Fruit fly (Drosophila melanogaster) whole organism, embryonic: ENCODE measurements around the gene CG7945.

ENCODE experiments used
- BEAF-32 ChIP-seq: fragments of 200-800 bp; sonication (Bioruptor generic); optimal IDR thresholded peaks from 3 replicates; lab custom pipeline; 2017; ENCODE audit warnings: missing biosample characterization, missing genetic modification characterization, mild to moderate bottlenecking, moderate library complexity, missing genetic modification reagents
- Bdp1 ChIP-seq: fragments of 200-800 bp; sonication (Bioruptor generic); optimal IDR thresholded peaks from 3 replicates; lab custom pipeline; 2016; ENCODE audit warnings: missing biosample characterization, missing genetic modification characterization
- Bteb2 ChIP-seq: fragments of 200-800 bp; sonication (Bioruptor generic); optimal IDR thresholded peaks from 2 replicates; lab custom pipeline; 2016; ENCODE audit warnings: missing biosample characterization, missing genetic modification characterization
- CG10209 ChIP-seq: fragments of 200-800 bp; sonication (Bioruptor generic); optimal IDR thresholded peaks from 3 replicates; lab custom pipeline; 2017; ENCODE audit warnings: missing biosample characterization, mild to moderate bottlenecking, missing genetic modification characterization, missing genetic modification reagents
- CG12155 ChIP-seq: fragments of 200-800 bp; sonication (Bioruptor generic); optimal IDR thresholded peaks from 3 replicates; lab custom pipeline; 2016; ENCODE audit warnings: missing biosample characterization, missing genetic modification characterization
- CG12659 ChIP-seq: fragments of 200-800 bp; sonication (Bioruptor generic); optimal IDR thresholded peaks from 3 replicates; lab custom pipeline; 2017; ENCODE audit warnings: mild to moderate bottlenecking, missing biosample characterization, missing genetic modification reagents, missing genetic modification characterization
- CG12744 ChIP-seq: fragments of 200-800 bp; sonication (Bioruptor generic); optimal IDR thresholded peaks from 2 replicates; lab custom pipeline; 2016; ENCODE audit warnings: missing biosample characterization, missing genetic modification characterization
- CG13287 ChIP-seq: fragments of 200-800 bp; sonication (Bioruptor generic); IDR thresholded peaks from 2 replicates; pipeline ENCODE4 v1.3.6; 2022; ENCODE audit warnings: missing biosample characterization, missing genetic modification characterization; ENCODE audit not compliant: partially characterized antibody
- CG14710 ChIP-seq: fragments of 200-800 bp; sonication (Bioruptor generic); optimal IDR thresholded peaks from 3 replicates; lab custom pipeline; 2019; ENCODE audit warnings: missing biosample characterization, mild to moderate bottlenecking, missing genetic modification characterization, moderate library complexity
- CG15011 ChIP-seq: fragments of 200-800 bp; sonication (Bioruptor generic); optimal IDR thresholded peaks from 3 replicates; lab custom pipeline; 2018; ENCODE audit warnings: missing biosample characterization, mild to moderate bottlenecking, missing genetic modification characterization
- CG1647 ChIP-seq: fragments of 200-800 bp; sonication (Bioruptor generic); optimal IDR thresholded peaks from 3 replicates; lab custom pipeline; 2016; ENCODE audit warnings: missing biosample characterization, missing genetic modification characterization
- CG2202 ChIP-seq: fragments of 200-800 bp; sonication (Bioruptor generic); optimal IDR thresholded peaks from 2 replicates; lab custom pipeline; 2018; ENCODE audit warnings: missing biosample characterization, mild to moderate bottlenecking, missing genetic modification characterization
- CG31441 ChIP-seq: fragments of 200-800 bp; sonication (Bioruptor generic); IDR thresholded peaks from 2 replicates; pipeline ENCODE4 v1.3.6; 2022; ENCODE audit warnings: missing biosample characterization, missing genetic modification characterization
- CG3163 ChIP-seq: fragments of 200-800 bp; sonication (Bioruptor generic); optimal IDR thresholded peaks from 3 replicates; lab custom pipeline; 2016; ENCODE audit warnings: missing biosample characterization, missing genetic modification characterization
- CG42726 ChIP-seq: fragments of 200-800 bp; sonication (Bioruptor generic); IDR thresholded peaks from 2 replicates; pipeline ENCODE4 v1.3.6; 2022; ENCODE audit warnings: missing biosample characterization, missing genetic modification characterization; ENCODE audit not compliant: partially characterized antibody
- CG4282 ChIP-seq: fragments of 200-800 bp; sonication (Bioruptor generic); optimal IDR thresholded peaks from 2 replicates; lab custom pipeline; 2016; ENCODE audit warnings: missing biosample characterization, missing genetic modification characterization
- CG4404 ChIP-seq: fragments of 200-800 bp; sonication (Bioruptor generic); IDR thresholded peaks from 2 replicates; pipeline ENCODE4 v1.3.6; 2022; ENCODE audit warnings: missing biosample characterization, missing genetic modification characterization
- CG4617 ChIP-seq: fragments of 200-800 bp; sonication (Bioruptor generic); optimal IDR thresholded peaks from 3 replicates; lab custom pipeline; 2016; ENCODE audit warnings: missing biosample characterization, missing genetic modification characterization, borderline replicate concordance
- CG4707 ChIP-seq: fragments of 200-800 bp; sonication (Bioruptor generic); optimal IDR thresholded peaks from 2 replicates; lab custom pipeline; 2018; ENCODE audit warnings: missing biosample characterization, mild to moderate bottlenecking, missing genetic modification characterization, moderate library complexity
- CG6654 ChIP-seq: fragments of 200-800 bp; sonication (Bioruptor generic); optimal IDR thresholded peaks from 2 replicates; lab custom pipeline; 2017; ENCODE audit warnings: missing biosample characterization, mild to moderate bottlenecking, missing genetic modification characterization
- CG7786 ChIP-seq: fragments of 200-800 bp; sonication (Bioruptor generic); optimal IDR thresholded peaks from 2 replicates; lab custom pipeline; 2016; ENCODE audit warnings: missing biosample characterization, missing genetic modification characterization
- CG9797 ChIP-seq: fragments of 200-800 bp; sonication (Bioruptor generic); optimal IDR thresholded peaks from 3 replicates; lab custom pipeline; 2018; ENCODE audit warnings: missing biosample characterization, mild to moderate bottlenecking, missing genetic modification characterization
- D19B ChIP-seq: fragments of 200-800 bp; sonication (Bioruptor generic); optimal IDR thresholded peaks from 2 replicates; lab custom pipeline; 2017; ENCODE audit warnings: missing biosample characterization, mild to moderate bottlenecking, missing genetic modification characterization
- Dll ChIP-seq: fragments of 200-800 bp; sonication (Bioruptor generic); IDR thresholded peaks from 4 replicates; pipeline ENCODE4 v1.3.6; 2022; ENCODE audit warnings: missing biosample characterization, missing genetic modification characterization; ENCODE audit not compliant: partially characterized antibody
- Doc2 ChIP-seq: fragments of 200-800 bp; sonication (Bioruptor generic); IDR thresholded peaks from 2 replicates; pipeline ENCODE4 v1.3.6; 2022; ENCODE audit warnings: missing biosample characterization, missing genetic modification characterization
- Dp ChIP-seq: fragments of 200-800 bp; sonication (Bioruptor generic); optimal IDR thresholded peaks from 2 replicates; lab custom pipeline; 2018; ENCODE audit warnings: missing biosample characterization, mild to moderate bottlenecking, missing genetic modification characterization, moderate library complexity
- E2f1 ChIP-seq: fragments of 200-800 bp; sonication (Bioruptor generic); IDR thresholded peaks from 2 replicates; pipeline ENCODE4 v1.3.6; 2022; ENCODE audit warnings: missing biosample characterization, missing genetic modification characterization
- E2f2 ChIP-seq: fragments of 200-800 bp; sonication (Bioruptor generic); IDR thresholded peaks from 2 replicates; pipeline ENCODE4 v1.3.6; 2022; ENCODE audit warnings: missing biosample characterization, missing genetic modification characterization
- ERR ChIP-seq: fragments of 200-800 bp; sonication (Bioruptor generic); optimal IDR thresholded peaks from 2 replicates; lab custom pipeline; 2016; ENCODE audit warnings: missing biosample characterization, missing genetic modification characterization
- Fer3 ChIP-seq: fragments of 200-800 bp; sonication (Bioruptor generic); optimal IDR thresholded peaks from 2 replicates; lab custom pipeline; 2018; ENCODE audit warnings: missing biosample characterization, mild to moderate bottlenecking, missing genetic modification characterization, moderate library complexity
- MBD-R2 ChIP-seq: fragments of 200-800 bp; sonication (Bioruptor generic); IDR thresholded peaks from 2 replicates; pipeline ENCODE4 v1.3.6; 2022; ENCODE audit warnings: missing biosample characterization, missing genetic modification characterization
- MESR4 ChIP-seq: fragments of 200-800 bp; sonication (Bioruptor generic); optimal IDR thresholded peaks from 2 replicates; lab custom pipeline; 2018; ENCODE audit warnings: missing biosample characterization, mild to moderate bottlenecking, missing genetic modification characterization, moderate library complexity
- MTF-1 ChIP-seq: fragments of 200-800 bp; sonication (Bioruptor generic); optimal IDR thresholded peaks from 2 replicates; lab custom pipeline; 2018; ENCODE audit warnings: missing biosample characterization, mild to moderate bottlenecking, missing genetic modification characterization, borderline replicate concordance
- Myb ChIP-seq: fragments of 200-800 bp; sonication (Bioruptor generic); optimal IDR thresholded peaks from 2 replicates; lab custom pipeline; 2016; ENCODE audit warnings: missing biosample characterization, missing genetic modification characterization
- Scr ChIP-seq: fragments of 200-800 bp; sonication (Bioruptor generic); IDR thresholded peaks from 2 replicates; pipeline ENCODE4 v1.3.6; 2022; ENCODE audit warnings: missing biosample characterization, missing genetic modification characterization; ENCODE audit not compliant: partially characterized antibody
- Ssrp ChIP-seq: fragments of 200-800 bp; sonication (Bioruptor generic); optimal IDR thresholded peaks from 2 replicates; lab custom pipeline; 2018; ENCODE audit warnings: missing biosample characterization, mild to moderate bottlenecking, missing genetic modification characterization, moderate library complexity
- Vsx1 ChIP-seq: fragments of 200-800 bp; sonication (Bioruptor generic); optimal IDR thresholded peaks from 2 replicates; lab custom pipeline; 2017; ENCODE audit warnings: missing biosample characterization, mild to moderate bottlenecking, missing genetic modification characterization, missing genetic modification reagents
- ara ChIP-seq: fragments of 200-800 bp; sonication (Bioruptor generic); IDR thresholded peaks from 2 replicates; pipeline ENCODE4 v1.3.6; 2022; ENCODE audit warnings: missing biosample characterization, missing genetic modification characterization
- az2 ChIP-seq: fragments of 200-800 bp; sonication (Bioruptor generic); optimal IDR thresholded peaks from 3 replicates; lab custom pipeline; 2016; ENCODE audit warnings: missing biosample characterization, missing genetic modification characterization
- corto ChIP-seq: fragments of 200-800 bp; sonication (Bioruptor generic); optimal IDR thresholded peaks from 2 replicates; lab custom pipeline; 2016; ENCODE audit warnings: missing biosample characterization, mild to moderate bottlenecking, missing genetic modification characterization, moderate library complexity
- fd96Cb ChIP-seq: fragments of 200-800 bp; sonication (Bioruptor generic); optimal IDR thresholded peaks from 2 replicates; lab custom pipeline; 2018; ENCODE audit warnings: missing biosample characterization, mild to moderate bottlenecking, missing genetic modification characterization, moderate library complexity
- gfzf ChIP-seq: fragments of 200-800 bp; sonication (Bioruptor generic); optimal IDR thresholded peaks from 2 replicates; lab custom pipeline; 2016; ENCODE audit warnings: missing biosample characterization, mild to moderate bottlenecking, missing genetic modification characterization, moderate library complexity
- grau ChIP-seq: fragments of 200-800 bp; optimal IDR thresholded peaks from 3 replicates; lab custom pipeline; 2019; ENCODE audit warnings: missing biosample characterization, mild to moderate bottlenecking, missing genetic modification characterization, moderate library complexity
- jing ChIP-seq: fragments of 200-800 bp; sonication (Bioruptor generic); optimal IDR thresholded peaks from 2 replicates; lab custom pipeline; 2018; ENCODE audit warnings: missing biosample characterization, mild to moderate bottlenecking, missing genetic modification characterization
- luna ChIP-seq: fragments of 200-800 bp; sonication (Bioruptor generic); optimal IDR thresholded peaks from 2 replicates; lab custom pipeline; 2016; ENCODE audit warnings: missing biosample characterization, missing genetic modification characterization
- pzg ChIP-seq: fragments of 200-800 bp; sonication (Bioruptor generic); optimal IDR thresholded peaks from 3 replicates; lab custom pipeline; 2018; ENCODE audit warnings: missing biosample characterization, mild to moderate bottlenecking, missing genetic modification characterization, moderate library complexity
- run ChIP-seq: fragments of 200-800 bp; sonication (Bioruptor generic); optimal IDR thresholded peaks from 3 replicates; lab custom pipeline; 2018; ENCODE audit warnings: missing biosample characterization, mild to moderate bottlenecking, missing genetic modification characterization
- stwl ChIP-seq: fragments of 200-800 bp; sonication (Bioruptor generic); optimal IDR thresholded peaks from 3 replicates; lab custom pipeline; 2018; ENCODE audit warnings: missing biosample characterization, mild to moderate bottlenecking, missing genetic modification characterization, moderate library complexity
- trem ChIP-seq: fragments of 200-800 bp; optimal IDR thresholded peaks from 3 replicates; lab custom pipeline; 2019; ENCODE audit warnings: missing biosample characterization, mild to moderate bottlenecking, missing genetic modification characterization, moderate library complexity
- ttk ChIP-seq: fragments of 200-800 bp; sonication (Bioruptor generic); IDR thresholded peaks from 2 replicates; pipeline ENCODE4 v2.1.2; 2022; ENCODE audit warnings: missing biosample characterization, missing genetic modification characterization
- twi ChIP-seq: fragments of 200-800 bp; optimal IDR thresholded peaks from 2 replicates; lab custom pipeline; 2019; ENCODE audit warnings: missing biosample characterization, mild to moderate bottlenecking, missing genetic modification characterization, moderate library complexity
- zfh2 ChIP-seq: fragments of 200-800 bp; sonication (Bioruptor generic); optimal IDR thresholded peaks from 2 replicates; lab custom pipeline; 2016; ENCODE audit warnings: missing biosample characterization, missing genetic modification characterization

The CG7945 gene

DNA sequence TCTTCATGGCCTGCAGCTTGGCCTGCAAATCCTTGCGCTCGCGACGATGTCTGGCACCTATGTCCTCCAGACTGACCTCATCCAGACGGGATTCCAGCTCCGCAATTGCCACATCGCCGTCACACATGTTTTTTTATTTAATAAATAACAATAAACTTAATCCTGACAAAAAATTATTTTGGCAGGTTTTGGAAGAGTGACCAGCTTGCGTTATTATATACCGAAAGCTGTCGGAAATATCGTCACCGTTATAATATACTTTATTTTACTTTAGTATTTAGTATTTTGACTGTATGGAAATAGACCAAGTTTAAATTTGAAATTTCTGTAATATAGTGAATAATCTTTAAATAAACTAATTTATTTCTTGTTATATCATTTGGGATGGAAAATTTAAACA lies 19.2 kb downstream of the CG7945 start, which contains the start of gene CG7857:
CG7857 (minus strand) TSS at position 208 of the 400 bp plus-strand sequence.
- peak; percentile 14 for TF ChIP-seq CG4617 (GFP tag; lab: Kevin White, UChicago)
- no peak for TF ChIP-seq ERR
- TF ChIP-seq pzg (GFP tag; lab: Kevin White, UChicago) = peak; percentile 38
- TF ChIP-seq trem = peak; percentile 31
- TF ChIP-seq ttk (GFP tag; lab: Robert Waterston, UW) = no peak
- no peak for TF ChIP-seq CG6654 (GFP tag; lab: Kevin White, UChicago)
- no peak for TF ChIP-seq Bdp1 (GFP tag; lab: Kevin White, UChicago)
- TF ChIP-seq gfzf (GFP tag; lab: Kevin White, UChicago) = peak; percentile 62
- TF ChIP-seq CG14710 (tag; lab: Kevin White, UChicago) = peak; percentile 64
- TF ChIP-seq CG7786 (GFP tag; lab: Kevin White, UChicago) = no peak
- TF ChIP-seq CG1647 (GFP tag; lab: Kevin White, UChicago) = no peak
- TF ChIP-seq Doc2 (GFP tag; lab: Robert Waterston, UW) = no peak
- TF ChIP-seq Myb (GFP tag; lab: Kevin White, UChicago) = peak; percentile 43
- no peak for TF ChIP-seq twi (tag; lab: Kevin White, UChicago)
- peak; percentile 58 for TF ChIP-seq CG9797
- TF ChIP-seq MTF-1 (GFP tag; lab: Kevin White, UChicago) = no peak
- TF ChIP-seq run (tag; lab: Kevin White, UChicago) = no peak
- TF ChIP-seq stwl (tag; lab: Kevin White, UChicago) = peak; percentile 78
- TF ChIP-seq CG12659 (GFP tag; lab: Kevin White, UChicago) = peak; percentile 5
- TF ChIP-seq az2 = no peak
- TF ChIP-seq CG12155 (GFP tag; lab: Kevin White, UChicago) = no peak
- TF ChIP-seq BEAF-32 (GFP tag; lab: Kevin White, UChicago) = peak; percentile 56
- no peak for TF ChIP-seq zfh2 (GFP tag; lab: Kevin White, UChicago)
- peak; percentile 72 for TF ChIP-seq Dp (GFP tag; lab: Kevin White, UChicago)
- TF ChIP-seq Dll = peak; percentile 40; the same call in 1 of the 4 replicates
- TF ChIP-seq D19B (GFP tag; lab: Kevin White, UChicago) = no peak
- TF ChIP-seq CG13287 (GFP tag; lab: Robert Waterston, UW) = peak; percentile 31; the same call in 1 of the 2 replicates
- TF ChIP-seq MESR4 = peak; percentile 32
- TF ChIP-seq Vsx1 (GFP tag; lab: Kevin White, UChicago) = no peak
- peak; percentile 63 for TF ChIP-seq MBD-R2 (GFP tag; lab: Robert Waterston, UW)
- no peak for TF ChIP-seq CG4282 (GFP tag; lab: Kevin White, UChicago)
- TF ChIP-seq E2f2 (GFP tag; lab: Robert Waterston, UW) = peak; percentile 81
- no peak for TF ChIP-seq CG10209
- no peak for TF ChIP-seq CG31441
- TF ChIP-seq Bteb2 (GFP tag; lab: Kevin White, UChicago) = no peak
- 0 out of 2 replicates have a peak, but pooled peaks have one; percentile 22 for TF ChIP-seq Scr (GFP tag; lab: Robert Waterston, UW)

DNA sequence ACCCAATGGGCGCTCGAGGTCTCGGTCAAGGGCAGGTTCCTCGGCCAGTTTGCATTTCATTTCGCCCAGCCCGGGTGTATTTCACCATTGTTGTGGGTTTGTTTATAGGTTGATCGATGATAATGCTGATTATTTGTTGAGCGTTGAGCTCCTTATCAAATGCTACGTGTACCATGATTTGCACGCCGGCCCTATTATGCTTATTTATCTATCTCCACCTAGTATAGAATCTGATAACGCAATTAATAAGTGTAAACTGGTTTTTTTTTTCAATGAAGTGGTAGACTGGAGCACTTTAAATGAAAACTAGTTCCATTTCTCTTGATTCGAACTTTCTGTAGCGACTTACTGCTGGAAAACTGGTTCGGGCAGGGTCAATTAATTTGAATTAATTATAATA lies 21.7 kb downstream of the CG7945 start:
- TF ChIP-seq luna = no peak
- TF ChIP-seq ara (GFP tag; lab: Robert Waterston, UW) = no peak
- no peak for TF ChIP-seq CG2202 (tag; lab: Kevin White, UChicago)
- TF ChIP-seq CG3163 (GFP tag; lab: Kevin White, UChicago) = no peak
- TF ChIP-seq Fer3 (tag; lab: Kevin White, UChicago) = no peak
- TF ChIP-seq CG4404 (GFP tag; lab: Robert Waterston, UW) = no peak
- no peak for TF ChIP-seq corto (GFP tag; lab: Kevin White, UChicago)
- TF ChIP-seq CG12744 (GFP tag; lab: Kevin White, UChicago) = no peak
- no peak for TF ChIP-seq CG42726 (GFP tag; lab: Robert Waterston, UW)
- no peak for TF ChIP-seq fd96Cb
- no peak for TF ChIP-seq E2f1
- TF ChIP-seq CG15011 = no peak
- TF ChIP-seq CG4707 = no peak
- no peak for TF ChIP-seq grau (tag; lab: Kevin White, UChicago)
- no peak for TF ChIP-seq Ssrp (tag; lab: Kevin White, UChicago)
- TF ChIP-seq jing (GFP tag; lab: Kevin White, UChicago) = no peak
